Fruit fly (Drosophila melanogaster) whole organism, wandering third instar larva: ENCODE data around the gene NANS.

Experiments
- Abd-B ChIP-seq: fragments of >200 bp; optimal IDR thresholded peaks from 2 replicates; lab custom pipeline; 2017; ENCODE audit warnings: missing biosample characterization, missing genetic modification characterization
- CG32264 ChIP-seq: fragments of 200-800 bp; sonication (Bioruptor generic); optimal IDR thresholded peaks from 2 replicates; lab custom pipeline; 2016; ENCODE audit warnings: missing biosample characterization, missing genetic modification characterization
- CG9705 ChIP-seq: fragments of 200-800 bp; sonication (Bioruptor generic); optimal IDR thresholded peaks from 2 replicates; lab custom pipeline; 2018; ENCODE audit warnings: missing biosample characterization, mild to moderate bottlenecking, missing genetic modification characterization
- CrebA ChIP-seq: fragments of 200-800 bp; sonication (Bioruptor generic); optimal IDR thresholded peaks from 2 replicates; lab custom pipeline; 2016; ENCODE audit warnings: missing biosample characterization, mild to moderate bottlenecking, missing genetic modification characterization, borderline replicate concordance
- Dfd ChIP-seq: fragments of >200 bp; optimal IDR thresholded peaks from 2 replicates; lab custom pipeline; 2017; ENCODE audit warnings: missing biosample characterization, missing genetic modification characterization
- GATAd ChIP-seq: sonication (Bioruptor generic); optimal IDR thresholded peaks from 2 replicates; lab custom pipeline; 2016; ENCODE audit warnings: missing biosample characterization, missing genetic modification characterization
- HLH106 ChIP-seq: fragments of 200-800 bp; optimal IDR thresholded peaks from 3 replicates; lab custom pipeline; 2019; ENCODE audit warnings: missing biosample characterization, mild to moderate bottlenecking, missing genetic modification characterization, moderate library complexity
- Hnf4 ChIP-seq: fragments of 200-800 bp; sonication (Bioruptor generic); optimal IDR thresholded peaks from 2 replicates; lab custom pipeline; 2016; ENCODE audit warnings: missing biosample characterization, mild to moderate bottlenecking, missing genetic modification characterization
- Hr78 ChIP-seq: fragments of >200 bp; optimal IDR thresholded peaks from 2 replicates; lab custom pipeline; 2017; ENCODE audit warnings: missing biosample characterization, missing genetic modification characterization
- Jra ChIP-seq: sonication (Bioruptor generic); optimal IDR thresholded peaks from 2 replicates; lab custom pipeline; 2016; ENCODE audit warnings: missing biosample characterization, missing genetic modification characterization
- Mio ChIP-seq: sonication (Bioruptor generic); optimal IDR thresholded peaks from 2 replicates; lab custom pipeline; 2016; ENCODE audit warnings: missing biosample characterization, missing genetic modification characterization
- Myc ChIP-seq: fragments of >200 bp; optimal IDR thresholded peaks from 2 replicates; lab custom pipeline; 2017
- N ChIP-seq: fragments of >200 bp; optimal IDR thresholded peaks from 2 replicates; lab custom pipeline; 2018; ENCODE audit warnings: missing biosample characterization, missing external identifiers, missing genetic modification characterization
- Rel ChIP-seq, 2 experiments: fragments of 200-800 bp; sonication (Bioruptor generic) in 1 of 2; optimal IDR thresholded peaks; 2 replicates in 1 of 2; 3 replicates in 1 of 2; lab custom pipeline; 2016 to 2019; ENCODE audit warnings: mild to moderate bottlenecking in 2 of 2, missing biosample characterization in 2 of 2, missing genetic modification characterization in 2 of 2, moderate library complexity in 1 of 2
- Sp1 ChIP-seq: fragments of 200-800 bp; sonication (Bioruptor generic); optimal IDR thresholded peaks from 3 replicates; lab custom pipeline; 2019; ENCODE audit warnings: missing biosample characterization, mild to moderate bottlenecking, missing genetic modification characterization, moderate library complexity
- Vsx2 ChIP-seq: fragments of 200-300, 225-300 bp; sonication (Bioruptor generic); optimal IDR thresholded peaks from 2 replicates; lab custom pipeline; 2018; ENCODE audit warnings: missing biosample characterization, missing genetic modification characterization; ENCODE audit not compliant: partially characterized antibody
- br ChIP-seq: fragments of 200-800 bp; sonication (Bioruptor generic); optimal IDR thresholded peaks from 2 replicates; lab custom pipeline; 2016; ENCODE audit warnings: missing biosample characterization, missing genetic modification characterization
- brk ChIP-seq: fragments of 200-800 bp; sonication (Bioruptor generic); optimal IDR thresholded peaks from 2 replicates; lab custom pipeline; 2016; ENCODE audit warnings: missing biosample characterization, mild to moderate bottlenecking, missing genetic modification characterization
- dl ChIP-seq, 2 experiments: fragments of 175-275, 200-275 bp in 1 of 2; fragments of 200-275 bp in 1 of 2; sonication (Bioruptor generic); optimal IDR thresholded peaks; lab custom pipeline; 2018; ENCODE audit warnings: mild to moderate bottlenecking in 2 of 2, missing biosample characterization in 2 of 2, missing genetic modification characterization in 2 of 2, moderate library complexity in 2 of 2; ENCODE audit not compliant: partially characterized antibody in 2 of 2, insufficient read depth in 1 of 2
- dmrt93B ChIP-seq: fragments of 200-800 bp; sonication (Bioruptor generic); optimal IDR thresholded peaks from 2 replicates; lab custom pipeline; 2018; ENCODE audit warnings: missing biosample characterization, mild to moderate bottlenecking, missing genetic modification characterization
- ey ChIP-seq: fragments of 200-800 bp; sonication (Bioruptor generic); optimal IDR thresholded peaks from 2 replicates; lab custom pipeline; 2016; ENCODE audit warnings: missing biosample characterization, missing genetic modification characterization
- foxo ChIP-seq, 2 experiments: fragments of 200-800 bp; sonication (Bioruptor generic); optimal IDR thresholded peaks; 2 replicates in 1 of 2; 3 replicates in 1 of 2; lab custom pipeline; 2016 to 2017; ENCODE audit warnings: missing biosample characterization in 2 of 2, missing genetic modification characterization in 2 of 2
- fru ChIP-seq: fragments of 200-800 bp; sonication (Bioruptor generic); optimal IDR thresholded peaks from 3 replicates; lab custom pipeline; 2016; ENCODE audit warnings: missing biosample characterization, mild to moderate bottlenecking, missing genetic modification characterization
- jim ChIP-seq: fragments of 175-275, 200-325 bp; sonication (Bioruptor generic); optimal IDR thresholded peaks from 2 replicates; lab custom pipeline; 2016; ENCODE audit warnings: missing biosample characterization, mild to moderate bottlenecking, missing genetic modification characterization
- lola ChIP-seq: fragments of >200 bp; optimal IDR thresholded peaks from 2 replicates; lab custom pipeline; 2017; ENCODE audit warnings: missing biosample characterization, missing genetic modification characterization
- pan ChIP-seq: fragments of >200 bp; optimal IDR thresholded peaks from 2 replicates; lab custom pipeline; 2017
- psq ChIP-seq: fragments of 200-800 bp; sonication (Bioruptor generic); optimal IDR thresholded peaks from 3 replicates; lab custom pipeline; 2017; ENCODE audit warnings: missing biosample characterization, mild to moderate bottlenecking, missing genetic modification characterization, moderate library complexity
- sage ChIP-seq: fragments of 200-800 bp; sonication (Bioruptor generic); optimal IDR thresholded peaks from 2 replicates; lab custom pipeline; 2016; ENCODE audit warnings: missing biosample characterization, mild to moderate bottlenecking, missing genetic modification characterization
- sv ChIP-seq: fragments of 200-800 bp; sonication (Bioruptor generic); optimal IDR thresholded peaks from 3 replicates; lab custom pipeline; 2016; ENCODE audit warnings: missing biosample characterization, missing genetic modification characterization
- tai ChIP-seq: sonication (Bioruptor generic); optimal IDR thresholded peaks from 2 replicates; lab custom pipeline; 2016; ENCODE audit warnings: missing biosample characterization, missing genetic modification characterization
- usp ChIP-seq: fragments of >200 bp; optimal IDR thresholded peaks from 2 replicates; lab custom pipeline; 2017; ENCODE audit warnings: missing biosample characterization, missing genetic modification characterization
- woc ChIP-seq: sonication (Bioruptor generic); optimal IDR thresholded peaks from 2 replicates; lab custom pipeline; 2016; ENCODE audit warnings: missing biosample characterization, mild to moderate bottlenecking, missing genetic modification characterization

Gene NANS

dm6 chr3R:12381130-12381700 is 45.2 kb upstream of the NANS start:
- no peak for TF ChIP-seq dl (GFP tag; optimal IDR thresholded peaks at IDR 0.05; lab: Kevin White, UChicago; ENCODE audit: insufficient read depth in 1 of 2, partially characterized antibody in 2 of 2)
- no peak for TF ChIP-seq sv
- no peak for TF ChIP-seq usp (GFP tag; lab: Kevin White, UChicago)
- no peak for TF ChIP-seq psq (GFP tag; lab: Kevin White, UChicago)
- no peak for TF ChIP-seq Myc (lab: Kevin White, UChicago)
- TF ChIP-seq HLH106 (tag; lab: Kevin White, UChicago): no peak
- TF ChIP-seq sage (GFP tag; lab: Kevin White, UChicago): no peak
- no peak for TF ChIP-seq Hnf4 (GFP tag; lab: Kevin White, UChicago)
- TF ChIP-seq Hr78 (GFP tag; lab: Kevin White, UChicago): no peak
- TF ChIP-seq Mio: no peak
- no peak for TF ChIP-seq Jra (GFP tag; lab: Kevin White, UChicago)
- no peak for TF ChIP-seq CG9705 (GFP tag; lab: Kevin White, UChicago)
- no peak for TF ChIP-seq br
- no peak for TF ChIP-seq woc
- TF ChIP-seq Sp1 (GFP tag; lab: Kevin White, UChicago): no peak
- TF ChIP-seq, all 38 proteins: peak for 0

dm6 chr3R:12382563-12382962 is 43.8 kb upstream of the NANS start, which contains the start of gene CG10035:
Gene CG10035, minus strand, starts transcription at chr3R:12382691.
- TF ChIP-seq jim (no peak), sv (no peak), foxo (GFP tag; optimal IDR thresholded peaks at IDR 0.05; lab: Kevin White, UChicago) (no peak), lola (no peak), Jra (GFP tag; lab: Kevin White, UChicago) (no peak), Rel (GFP tag; optimal IDR thresholded peaks at IDR 0.05; lab: Kevin White, UChicago) (no peak), Rel (tag; optimal IDR thresholded peaks at IDR 0.05; lab: Kevin White, UChicago) (no peak), tai (no peak), fru (GFP tag; lab: Kevin White, UChicago) (no peak), CrebA (GFP tag; lab: Kevin White, UChicago) (no peak), dmrt93B (GFP tag; lab: Kevin White, UChicago) (no peak), br (no peak), dl (GFP tag; optimal IDR thresholded peaks at IDR 0.05; lab: Kevin White, UChicago; ENCODE audit: insufficient read depth in 1 of 2, partially characterized antibody in 2 of 2) (no peak), Hnf4 (GFP tag; lab: Kevin White, UChicago) (no peak)
- TF ChIP-seq, all 38 proteins: peak for 0

DNA sequence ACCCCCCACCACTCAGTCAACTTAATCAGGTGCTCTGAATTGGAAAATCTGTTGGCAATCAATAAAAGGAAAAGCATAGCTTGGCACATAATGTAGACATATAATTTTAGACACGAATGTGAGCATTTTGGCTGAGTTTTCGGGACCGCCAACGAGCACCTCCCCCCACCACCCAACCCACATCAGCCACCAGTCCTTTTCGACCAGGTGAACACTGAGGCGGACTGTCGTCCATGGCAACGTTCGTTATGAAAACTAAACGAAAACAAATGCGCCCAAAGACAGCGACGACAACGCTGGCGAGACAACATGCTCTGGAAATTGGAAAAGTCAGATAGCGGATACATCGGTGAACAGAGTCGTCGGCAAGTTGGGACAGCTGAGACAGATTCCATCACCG is 43.3 kb upstream of the NANS start, which contains the start of gene GstD11:
GstD11 (plus strand) TSS at position 301 of the 400 bp plus-strand sequence.
- TF ChIP-seq Dfd (GFP tag; lab: Kevin White, UChicago): no peak
- no peak for TF ChIP-seq jim
- TF ChIP-seq N (GFP tag; lab: Kevin White, UChicago): no peak
- no peak for TF ChIP-seq brk
- TF ChIP-seq ey (GFP tag; lab: Kevin White, UChicago): no peak
- TF ChIP-seq Hnf4 (GFP tag; lab: Kevin White, UChicago): no peak
- TF ChIP-seq GATAd (GFP tag; lab: Kevin White, UChicago): no peak
- no peak for TF ChIP-seq Myc (lab: Kevin White, UChicago)
- TF ChIP-seq CG32264 (GFP tag; lab: Kevin White, UChicago): no peak
- TF ChIP-seq foxo (GFP tag; optimal IDR thresholded peaks at IDR 0.05; lab: Kevin White, UChicago): no peak
- no peak for TF ChIP-seq lola
- TF ChIP-seq sage (GFP tag; lab: Kevin White, UChicago): no peak
- no peak for TF ChIP-seq fru (GFP tag; lab: Kevin White, UChicago)
- no peak for TF ChIP-seq psq (GFP tag; lab: Kevin White, UChicago)
- TF ChIP-seq HLH106 (tag; lab: Kevin White, UChicago): no peak
- TF ChIP-seq Vsx2 (GFP tag; lab: Kevin White, UChicago): no peak
- no peak for TF ChIP-seq Hr78 (GFP tag; lab: Kevin White, UChicago)
- TF ChIP-seq Abd-B (GFP tag; lab: Kevin White, UChicago): no peak
- no peak for TF ChIP-seq Sp1 (GFP tag; lab: Kevin White, UChicago)

DNA sequence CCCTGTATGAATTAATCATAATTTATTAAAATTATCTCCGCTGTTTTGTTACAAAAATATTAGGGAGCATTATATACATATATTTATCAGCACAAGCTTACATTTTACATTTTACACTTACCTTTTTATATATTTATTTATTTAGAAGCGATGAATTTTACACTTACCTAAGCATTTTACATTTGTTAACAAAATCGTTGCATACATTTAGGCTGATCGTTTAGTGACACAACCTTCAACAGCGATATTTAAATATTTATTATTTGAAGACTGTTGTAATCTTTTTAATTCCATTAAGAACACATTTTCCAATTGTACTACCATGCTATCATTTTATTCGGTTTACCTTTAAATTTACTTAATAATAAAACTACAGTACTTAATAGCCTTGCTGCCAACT is 42.6 kb upstream of the NANS start:
- TF ChIP-seq dmrt93B (GFP tag; lab: Kevin White, UChicago) (no peak), Rel (GFP tag; optimal IDR thresholded peaks at IDR 0.05; lab: Kevin White, UChicago) (no peak), Rel (tag; optimal IDR thresholded peaks at IDR 0.05; lab: Kevin White, UChicago) (peak; percentile 87), sv (no peak), CrebA (GFP tag; lab: Kevin White, UChicago) (peak; percentile 14), jim (no peak), pan (lab: Kevin White, UChicago) (no peak), CG9705 (GFP tag; lab: Kevin White, UChicago) (no peak)
